Fruit fly (Drosophila melanogaster) S2 (cell line): Measurements from ENCODE around the gene tara.

Experiments
- CG8478 ChIP-seq: fragments of >200 bp; optimal IDR thresholded peaks from 2 replicates; lab custom pipeline; 2018
- CTCF ChIP-seq, 2 experiments: fragments of >200 bp; optimal IDR thresholded peaks; 2 replicates each; lab custom pipeline; 2018

DNA sequence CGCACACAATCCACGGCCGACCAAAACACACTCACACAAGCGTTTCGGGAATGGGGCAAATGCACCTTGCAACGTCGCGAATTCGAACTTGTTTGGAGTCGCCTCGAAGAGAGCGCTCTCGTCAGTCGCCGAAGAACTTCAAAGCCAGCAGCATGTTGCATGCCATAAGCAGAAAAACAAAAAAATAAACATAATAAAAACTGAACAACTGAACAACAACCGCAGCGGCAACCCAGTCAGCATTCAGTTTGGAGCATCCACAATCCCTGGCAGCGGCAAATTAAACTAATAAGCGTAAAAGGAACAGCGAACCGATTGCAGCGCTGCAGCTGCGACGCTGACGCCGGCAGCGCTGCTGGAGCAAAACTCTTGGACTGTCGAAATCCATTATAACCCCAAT, 7.1 kb downstream of the tara start:
- TF ChIP-seq CG8478 (lab: Kevin White, UChicago): no peak
- no peak for TF ChIP-seq CTCF (optimal IDR thresholded peaks at IDR 0.05; lab: Kevin White, UChicago)
